Fruit fly (Drosophila melanogaster) whole organism, pupa: ENCODE measurements around the gene Prp40.

ENCODE experiments used
- CG12605 ChIP-seq: fragments of 200-800 bp; sonication (Bioruptor generic); IDR thresholded peaks from 2 replicates; pipeline ENCODE4 v1.3.6; 2022; ENCODE audit warnings: missing biosample characterization, missing genetic modification characterization
- CG15710 ChIP-seq: fragments of 200-800 bp; sonication (Bioruptor generic); optimal IDR thresholded peaks from 2 replicates; lab custom pipeline; 2018; ENCODE audit warnings: missing biosample characterization, mild to moderate bottlenecking, missing genetic modification characterization, moderate library complexity
- CG17806 ChIP-seq: fragments of 200-800 bp; sonication (Bioruptor generic); optimal IDR thresholded peaks from 2 replicates; lab custom pipeline; 2018; ENCODE audit warnings: missing biosample characterization, mild to moderate bottlenecking, missing genetic modification characterization, moderate library complexity
- CG32121 ChIP-seq: fragments of 200-800 bp; sonication (Bioruptor generic); IDR thresholded peaks from 2 replicates; pipeline ENCODE4 v1.3.6; 2022; ENCODE audit warnings: missing biosample characterization, missing genetic modification characterization
- CG34367 ChIP-seq: fragments of 200-800 bp; sonication (Bioruptor generic); optimal IDR thresholded peaks from 2 replicates; lab custom pipeline; 2018; ENCODE audit warnings: missing biosample characterization, mild to moderate bottlenecking, missing genetic modification characterization
- CG4496 ChIP-seq: fragments of 200-800 bp; sonication (Bioruptor generic); IDR thresholded peaks from 3 replicates; pipeline ENCODE4 v1.3.6; 2022; ENCODE audit warnings: missing biosample characterization, missing genetic modification characterization
- CG8301 ChIP-seq: fragments of 200-800 bp; sonication (Bioruptor generic); optimal IDR thresholded peaks from 2 replicates; lab custom pipeline; 2018; ENCODE audit warnings: missing biosample characterization, mild to moderate bottlenecking, missing genetic modification characterization
- D1 ChIP-seq: fragments of 200-800 bp; sonication (Bioruptor generic); optimal IDR thresholded peaks from 2 replicates; lab custom pipeline; 2018; ENCODE audit warnings: missing biosample characterization, mild to moderate bottlenecking, missing genetic modification characterization, moderate library complexity
- Pif1B ChIP-seq: fragments of 200-800 bp; sonication (Bioruptor generic); optimal IDR thresholded peaks from 3 replicates; lab custom pipeline; 2016; ENCODE audit warnings: missing biosample characterization, missing genetic modification characterization
- fd96Ca ChIP-seq: fragments of 200-800 bp; sonication (Bioruptor generic); IDR thresholded peaks from 3 replicates; pipeline ENCODE4 v1.3.6; 2022; ENCODE audit warnings: missing biosample characterization, missing genetic modification characterization
- gl ChIP-seq: fragments of 200-800 bp; sonication (Bioruptor generic); optimal IDR thresholded peaks from 2 replicates; lab custom pipeline; 2018; ENCODE audit warnings: missing biosample characterization, mild to moderate bottlenecking, missing genetic modification characterization

DNA sequence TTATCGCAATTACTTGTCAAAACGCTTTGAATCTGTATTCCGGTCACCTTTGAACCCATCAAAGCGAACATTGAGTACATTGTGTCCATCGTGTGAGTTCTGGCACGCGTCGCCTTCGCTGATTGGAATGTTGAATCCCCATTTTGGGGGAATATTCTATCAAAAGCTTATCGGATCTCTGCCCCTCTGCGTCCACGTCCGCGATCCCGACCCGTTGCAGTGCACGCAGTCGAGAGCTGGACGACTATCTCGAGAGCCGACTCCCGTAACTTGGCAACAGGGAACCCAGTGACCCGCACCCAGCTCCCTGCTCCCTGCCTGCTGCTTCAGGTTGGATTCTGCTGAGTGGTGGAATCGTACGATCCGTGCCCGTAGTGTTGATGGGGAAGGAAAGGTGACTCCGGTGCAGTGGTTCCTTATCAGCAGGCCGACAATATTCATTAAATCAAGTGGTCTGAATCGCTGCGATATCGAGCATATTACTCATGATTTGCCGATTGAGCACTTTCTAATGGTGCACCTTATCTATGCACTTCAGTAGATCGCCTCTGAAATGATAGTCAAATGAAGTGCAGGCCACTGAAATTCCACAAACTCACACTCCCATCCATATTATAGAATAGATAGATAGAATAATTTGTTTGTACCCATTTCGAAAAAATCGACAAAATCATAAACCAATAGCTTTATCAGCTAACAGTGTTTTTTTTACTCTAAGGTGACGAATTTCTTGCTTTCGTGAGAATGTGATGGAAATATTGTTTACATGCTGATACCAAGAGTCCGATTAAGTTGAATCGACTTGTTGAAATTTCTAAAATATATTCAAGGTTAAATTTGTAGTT, 21.9 kb downstream of the Prp40 start:
- no peak for TF ChIP-seq Pif1B
- no peak for TF ChIP-seq CG32121
- no peak for TF ChIP-seq CG17806 (tag; lab: Kevin White, UChicago)
- no peak for TF ChIP-seq fd96Ca (GFP tag; lab: Robert Waterston, UW)
- no peak for TF ChIP-seq D1
- TF ChIP-seq CG34367 (tag; lab: Kevin White, UChicago), result no peak
- TF ChIP-seq CG4496 (GFP tag; lab: Robert Waterston, UW), result no peak
- TF ChIP-seq CG8301 (tag; lab: Kevin White, UChicago), result no peak
- no peak for TF ChIP-seq CG12605 (GFP tag; lab: Robert Waterston, UW)
- no peak for TF ChIP-seq gl
- TF ChIP-seq CG15710, result no peak
